Worm (Caenorhabditis elegans): ENCODE results near the gene T13A10.1.

DNA sequence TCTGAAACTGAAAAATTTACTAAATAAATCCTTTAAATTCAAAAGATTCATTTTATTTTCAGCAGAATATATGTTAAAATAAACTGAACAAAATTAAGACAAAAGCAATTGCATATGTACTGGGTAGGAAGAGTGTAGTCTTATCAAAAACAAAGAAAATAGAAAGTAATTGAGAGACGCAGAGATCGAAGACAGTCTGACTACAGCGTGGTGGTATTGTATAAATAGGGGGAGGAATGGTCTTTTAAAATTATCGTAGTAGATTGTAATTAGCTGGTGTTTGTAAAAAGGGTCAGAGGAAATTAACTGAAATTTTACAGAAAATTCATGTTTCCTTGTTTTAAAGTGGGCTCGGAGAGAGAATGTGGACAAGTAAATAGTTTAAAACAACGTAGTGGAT, 27.4 kb upstream of the T13A10.1 start, which contains the start of gene acox-3:
- no peak for TF ChIP-seq ama-1 (optimal IDR thresholded peaks at IDR 0.05)
- TF ChIP-seq unc-39 (tag; optimal IDR thresholded peaks at IDR 0.05): no peak
- TF ChIP-seq fos-1 (tag; optimal IDR thresholded peaks at IDR 0.05): peak; percentile 56
- TF ChIP-seq dmd-4 (tag; optimal IDR thresholded peaks at IDR 0.05): no peak

All from whole organism, L2 larva.